Fruit fly (Drosophila melanogaster) whole organism, embryonic: Measurements from ENCODE around the gene RfC4.

ENCODE experiments used
- Atf3 ChIP-seq: fragments of 200-800 bp; sonication (Bioruptor generic); optimal IDR thresholded peaks from 3 replicates; lab custom pipeline; 2016; ENCODE audit warnings: missing biosample characterization, missing genetic modification characterization
- BEAF-32 ChIP-seq: fragments of 200-800 bp; sonication (Bioruptor generic); optimal IDR thresholded peaks from 3 replicates; lab custom pipeline; 2017; ENCODE audit warnings: missing biosample characterization, missing genetic modification characterization, mild to moderate bottlenecking, moderate library complexity, missing genetic modification reagents
- CG10147 ChIP-seq: fragments of 200-800 bp; sonication (Bioruptor generic); optimal IDR thresholded peaks from 2 replicates; lab custom pipeline; 2019; ENCODE audit warnings: missing biosample characterization, mild to moderate bottlenecking, missing genetic modification characterization, moderate library complexity
- CG10366 ChIP-seq: fragments of 200-800 bp; sonication (Bioruptor generic); IDR thresholded peaks from 2 replicates; pipeline ENCODE4 v1.3.6; 2022; ENCODE audit warnings: missing biosample characterization, missing genetic modification characterization
- CG11398 ChIP-seq: fragments of 200-800 bp; sonication (Bioruptor generic); optimal IDR thresholded peaks from 2 replicates; lab custom pipeline; 2016; ENCODE audit warnings: missing biosample characterization, missing genetic modification characterization
- CG11456 ChIP-seq: fragments of 200-800 bp; sonication (Bioruptor generic); IDR thresholded peaks from 3 replicates; pipeline ENCODE4 v1.3.6; 2022; ENCODE audit warnings: missing biosample characterization, missing genetic modification characterization
- CG12155 ChIP-seq: fragments of 200-800 bp; sonication (Bioruptor generic); optimal IDR thresholded peaks from 3 replicates; lab custom pipeline; 2016; ENCODE audit warnings: missing biosample characterization, missing genetic modification characterization
- CG17829 ChIP-seq: fragments of 200-800 bp; optimal IDR thresholded peaks from 2 replicates; lab custom pipeline; 2019; ENCODE audit warnings: missing biosample characterization, mild to moderate bottlenecking, missing genetic modification characterization, moderate library complexity
- CG2202 ChIP-seq: fragments of 200-800 bp; sonication (Bioruptor generic); optimal IDR thresholded peaks from 2 replicates; lab custom pipeline; 2018; ENCODE audit warnings: missing biosample characterization, mild to moderate bottlenecking, missing genetic modification characterization
- CG30020 ChIP-seq: fragments of 200-800 bp; optimal IDR thresholded peaks from 2 replicates; lab custom pipeline; 2019; ENCODE audit warnings: missing biosample characterization, mild to moderate bottlenecking, missing genetic modification characterization, moderate library complexity
- CG3163 ChIP-seq: fragments of 200-800 bp; sonication (Bioruptor generic); optimal IDR thresholded peaks from 3 replicates; lab custom pipeline; 2016; ENCODE audit warnings: missing biosample characterization, missing genetic modification characterization
- CG32532 ChIP-seq: fragments of 200-800 bp; sonication (Bioruptor generic); IDR thresholded peaks from 2 replicates; pipeline ENCODE4 v1.3.6; 2022; ENCODE audit warnings: missing biosample characterization, missing genetic modification characterization
- CG34422 ChIP-seq: fragments of 200-800 bp; sonication (Bioruptor generic); IDR thresholded peaks from 3 replicates; pipeline ENCODE4 v1.3.6; 2022; ENCODE audit warnings: missing biosample characterization, missing genetic modification characterization
- CG4328 ChIP-seq: fragments of 200-800 bp; sonication (Bioruptor generic); optimal IDR thresholded peaks from 3 replicates; lab custom pipeline; 2017; ENCODE audit warnings: missing biosample characterization, missing genetic modification reagents, missing genetic modification characterization
- CG4617 ChIP-seq: fragments of 200-800 bp; sonication (Bioruptor generic); optimal IDR thresholded peaks from 3 replicates; lab custom pipeline; 2016; ENCODE audit warnings: missing biosample characterization, missing genetic modification characterization, borderline replicate concordance
- CG4730 ChIP-seq: fragments of 200-800 bp; sonication (Bioruptor generic); IDR thresholded peaks from 2 replicates; pipeline ENCODE4 v1.3.6; 2022; ENCODE audit warnings: missing biosample characterization, missing genetic modification characterization
- CG7271 ChIP-seq: fragments of 200-800 bp; sonication (Bioruptor generic); optimal IDR thresholded peaks from 2 replicates; lab custom pipeline; 2018; ENCODE audit warnings: missing biosample characterization, mild to moderate bottlenecking, missing genetic modification characterization, moderate library complexity
- CG9727 ChIP-seq: fragments of 200-800 bp; sonication (Bioruptor generic); optimal IDR thresholded peaks from 3 replicates; lab custom pipeline; 2017; ENCODE audit warnings: missing biosample characterization, mild to moderate bottlenecking, missing genetic modification characterization
- CrebB ChIP-seq: fragments of 200-800 bp; sonication (Bioruptor generic); optimal IDR thresholded peaks from 3 replicates; lab custom pipeline; 2018; ENCODE audit warnings: missing biosample characterization, mild to moderate bottlenecking, missing genetic modification characterization
- Dad ChIP-seq: fragments of 200-800 bp; sonication (Bioruptor generic); optimal IDR thresholded peaks from 3 replicates; lab custom pipeline; 2016; ENCODE audit warnings: missing biosample characterization, missing genetic modification characterization
- ERR ChIP-seq: fragments of 200-800 bp; sonication (Bioruptor generic); optimal IDR thresholded peaks from 2 replicates; lab custom pipeline; 2016; ENCODE audit warnings: missing biosample characterization, missing genetic modification characterization
- HHEX ChIP-seq: fragments of 200-800 bp; sonication (Bioruptor generic); optimal IDR thresholded peaks from 3 replicates; lab custom pipeline; 2017; ENCODE audit warnings: missing biosample characterization, mild to moderate bottlenecking, missing genetic modification characterization, missing genetic modification reagents
- HLH4C ChIP-seq: fragments of 200-800 bp; sonication (Bioruptor generic); IDR thresholded peaks from 3 replicates; pipeline ENCODE4 v1.3.6; 2022; ENCODE audit warnings: missing biosample characterization, missing genetic modification characterization; ENCODE audit not compliant: partially characterized antibody
- HmgZ ChIP-seq: fragments of 200-800 bp; sonication (Bioruptor generic); optimal IDR thresholded peaks from 2 replicates; lab custom pipeline; 2018; ENCODE audit warnings: missing biosample characterization, mild to moderate bottlenecking, missing genetic modification characterization
- Hr51 ChIP-seq, 2 experiments: fragments of 200-800 bp; sonication (Bioruptor generic); optimal IDR thresholded peaks; 2 replicates in 1 of 2; 3 replicates in 1 of 2; lab custom pipeline; 2016 to 2018; ENCODE audit warnings: missing biosample characterization in 2 of 2, missing genetic modification characterization in 2 of 2, mild to moderate bottlenecking in 1 of 2, moderate library complexity in 1 of 2
- Jarid2 ChIP-seq: fragments of 200-800 bp; sonication (Bioruptor generic); optimal IDR thresholded peaks from 3 replicates; lab custom pipeline; 2017; ENCODE audit warnings: mild to moderate bottlenecking, missing biosample characterization, missing genetic modification reagents, missing genetic modification characterization
- Lim3 ChIP-seq: fragments of 200-800 bp; sonication (Bioruptor generic); IDR thresholded peaks from 2 replicates; pipeline ENCODE4 v1.3.6; 2022; ENCODE audit warnings: missing biosample characterization, missing genetic modification characterization
- MTF-1 ChIP-seq: fragments of 200-800 bp; sonication (Bioruptor generic); optimal IDR thresholded peaks from 2 replicates; lab custom pipeline; 2018; ENCODE audit warnings: missing biosample characterization, mild to moderate bottlenecking, missing genetic modification characterization, borderline replicate concordance
- NK7.1 ChIP-seq: fragments of 200-800 bp; sonication (Bioruptor generic); optimal IDR thresholded peaks from 3 replicates; lab custom pipeline; 2016; ENCODE audit warnings: missing biosample characterization, missing genetic modification characterization
- YL-1 ChIP-seq: fragments of 200-800 bp; sonication (Bioruptor generic); optimal IDR thresholded peaks from 3 replicates; lab custom pipeline; 2017; ENCODE audit warnings: missing biosample characterization, mild to moderate bottlenecking, missing genetic modification characterization
- amos ChIP-seq: fragments of 200-800 bp; sonication (Bioruptor generic); IDR thresholded peaks from 2 replicates; pipeline ENCODE4 v1.3.6; 2022; ENCODE audit warnings: missing biosample characterization, missing genetic modification characterization; ENCODE audit not compliant: partially characterized antibody
- caup ChIP-seq: fragments of 200-800 bp; sonication (Bioruptor generic); optimal IDR thresholded peaks from 3 replicates; lab custom pipeline; 2017; ENCODE audit warnings: missing biosample characterization, mild to moderate bottlenecking, missing genetic modification characterization, moderate library complexity; ENCODE audit not compliant: severe bottlenecking
- chinmo ChIP-seq: fragments of 200-800 bp; sonication (Bioruptor generic); IDR thresholded peaks from 4 replicates; pipeline ENCODE4 v1.3.6; 2022; ENCODE audit warnings: missing biosample characterization, missing genetic modification characterization; ENCODE audit not compliant: partially characterized antibody
- da ChIP-seq: fragments of 200-800 bp; sonication (Bioruptor generic); optimal IDR thresholded peaks from 2 replicates; lab custom pipeline; 2016; ENCODE audit warnings: missing biosample characterization, missing genetic modification characterization
- emc ChIP-seq: fragments of 200-800 bp; sonication (Bioruptor generic); optimal IDR thresholded peaks from 2 replicates; lab custom pipeline; 2016; ENCODE audit warnings: missing biosample characterization, missing genetic modification characterization
- ftz-f1 ChIP-seq: fragments of 200-800 bp; sonication (Bioruptor generic); optimal IDR thresholded peaks from 2 replicates; lab custom pipeline; 2016; ENCODE audit warnings: missing biosample characterization, missing genetic modification characterization
- gro ChIP-seq: fragments of 200-800 bp; sonication (Bioruptor generic); optimal IDR thresholded peaks from 2 replicates; lab custom pipeline; 2016; ENCODE audit warnings: missing biosample characterization, missing genetic modification characterization
- ham ChIP-seq: fragments of 200-800 bp; sonication (Bioruptor generic); IDR thresholded peaks from 2 replicates; pipeline ENCODE4 v1.3.6; 2022; ENCODE audit warnings: missing biosample characterization, missing genetic modification characterization
- knrl ChIP-seq: fragments of 200-800 bp; sonication (Bioruptor generic); IDR thresholded peaks from 3 replicates; pipeline ENCODE4 v1.3.6; 2022; ENCODE audit warnings: missing biosample characterization, missing genetic modification characterization; ENCODE audit not compliant: partially characterized antibody
- lilli ChIP-seq: fragments of 200-800 bp; sonication (Bioruptor generic); optimal IDR thresholded peaks from 3 replicates; lab custom pipeline; 2016; ENCODE audit warnings: missing biosample characterization, missing genetic modification characterization
- lov ChIP-seq, 2 experiments: fragments of 200-800 bp in 1 of 2; fragments of >200 bp in 1 of 2; sonication (Bioruptor generic) in 1 of 2; IDR thresholded peaks in 1 of 2; optimal IDR thresholded peaks in 1 of 2; 2 replicates in 1 of 2; 3 replicates in 1 of 2; pipeline versions ENCODE4 v1.3.6 to Lab custom; 2017 to 2022; ENCODE audit warnings: missing biosample characterization in 1 of 2, missing genetic modification characterization in 1 of 2
- pros ChIP-seq: fragments of 200-800 bp; sonication (Bioruptor generic); optimal IDR thresholded peaks from 3 replicates; lab custom pipeline; 2019; ENCODE audit warnings: missing biosample characterization, mild to moderate bottlenecking, missing genetic modification characterization, moderate library complexity
- scrt ChIP-seq: fragments of 200-800 bp; sonication (Bioruptor generic); optimal IDR thresholded peaks from 2 replicates; lab custom pipeline; 2018; ENCODE audit warnings: missing biosample characterization, mild to moderate bottlenecking, missing genetic modification characterization, moderate library complexity
- tll ChIP-seq, 2 experiments: fragments of 200-800 bp in 1 of 2; fragments of >200 bp in 1 of 2; sonication (Bioruptor generic) in 1 of 2; optimal IDR thresholded peaks; 2 replicates each; lab custom pipeline; 2017 to 2019; ENCODE audit warnings: missing biosample characterization in 2 of 2, missing genetic modification characterization in 2 of 2, mild to moderate bottlenecking in 1 of 2, moderate library complexity in 1 of 2
- twi ChIP-seq: fragments of 200-800 bp; optimal IDR thresholded peaks from 2 replicates; lab custom pipeline; 2019; ENCODE audit warnings: missing biosample characterization, mild to moderate bottlenecking, missing genetic modification characterization, moderate library complexity
- tx ChIP-seq: fragments of 200-800 bp; sonication (Bioruptor generic); optimal IDR thresholded peaks from 2 replicates; lab custom pipeline; 2016; ENCODE audit warnings: missing biosample characterization, missing genetic modification characterization
- vvl ChIP-seq: fragments of 200-800 bp; sonication (Bioruptor generic); IDR thresholded peaks from 2 replicates; pipeline ENCODE4 v1.3.6; 2022; ENCODE audit warnings: missing biosample characterization, missing genetic modification characterization

The RfC4 gene

dm6 chr3L:4138804-4139521 is 3.1 kb upstream of the RfC4 start, which contains the start of the genes Rop and Ras64B (continued):
- TF ChIP-seq gro (GFP tag; lab: Kevin White, UChicago) (peak; percentile 53), CG4730 (GFP tag; lab: Robert Waterston, UW) (no peak), ham (GFP tag; lab: Robert Waterston, UW) (no peak), da (GFP tag; lab: Kevin White, UChicago) (peak; percentile 14), Jarid2 (peak; percentile 62), CrebB (tag; lab: Kevin White, UChicago) (peak; percentile 15), tx (GFP tag; lab: Kevin White, UChicago) (no peak), emc (GFP tag; lab: Kevin White, UChicago) (no peak), Hr51 (GFP tag; optimal IDR thresholded peaks at IDR 0.05; lab: Kevin White, UChicago) (peak in 1 of 2 experiments; percentile 39), CG11456 (no peak), chinmo (GFP tag; lab: Robert Waterston, UW) (0 out of 4 replicates have a peak, but pooled peaks have one; percentile 63), CG3163 (GFP tag; lab: Kevin White, UChicago) (peak; percentile 46), CG4617 (GFP tag; lab: Kevin White, UChicago) (peak; percentile 99), CG10366 (GFP tag; lab: Robert Waterston, UW) (no peak), CG12155 (GFP tag; lab: Kevin White, UChicago) (peak; percentile 12), CG2202 (peak; percentile 12), Atf3 (GFP tag; lab: Kevin White, UChicago) (peak; percentile 32), CG17829 (tag; lab: Kevin White, UChicago) (peak; percentile 56), tll (GFP tag; optimal IDR thresholded peaks at IDR 0.05; lab: Kevin White, UChicago) (peak in 1 of 2 experiments; percentile 56), ERR (GFP tag; lab: Kevin White, UChicago) (peak; percentile 22), YL-1 (peak; percentile 99), CG10147 (GFP tag; lab: Kevin White, UChicago) (peak; percentile 33), CG11398 (peak; percentile 14), NK7.1 (GFP tag; lab: Kevin White, UChicago) (peak; percentile 20), HLH4C (GFP tag; lab: Robert Waterston, UW) (peak; percentile 68), CG30020 (tag; lab: Kevin White, UChicago) (peak; percentile 27), CG4328 (GFP tag; lab: Kevin White, UChicago) (no peak), Lim3 (GFP tag; lab: Robert Waterston, UW) (no peak), CG7271 (tag; lab: Kevin White, UChicago) (peak; percentile 1), scrt (GFP tag; lab: Kevin White, UChicago) (peak; percentile 67), CG34422 (GFP tag; lab: Robert Waterston, UW) (peak; percentile 57; the same call in 2 of the 3 replicates), HmgZ (tag; lab: Kevin White, UChicago) (peak; percentile 89), lilli (GFP tag; lab: Kevin White, UChicago) (peak; percentile 46), lov (optimal IDR thresholded peaks at IDR 0.05; lab: Kevin White, UChicago) (no peak), lov (GFP tag; IDR thresholded peaks at IDR 0.05; lab: Robert Waterston, UW) (no peak), CG32532 (GFP tag; lab: Robert Waterston, UW) (peak; percentile 41; the same call in 1 of the 2 replicates), CG9727 (GFP tag; lab: Kevin White, UChicago) (peak; percentile 20), caup (GFP tag; lab: Kevin White, UChicago) (peak; percentile 40), amos (GFP tag; lab: Robert Waterston, UW) (peak; percentile 94), pros (GFP tag; lab: Kevin White, UChicago) (no peak), Dad (GFP tag; lab: Kevin White, UChicago) (peak; percentile 47), BEAF-32 (GFP tag; lab: Kevin White, UChicago) (peak; percentile 98), twi (tag; lab: Kevin White, UChicago) (peak; percentile 0), knrl (GFP tag; lab: Robert Waterston, UW) (peak; percentile 82), HHEX (GFP tag; lab: Kevin White, UChicago) (peak; percentile 38), MTF-1 (GFP tag; lab: Kevin White, UChicago) (peak; percentile 82), ftz-f1 (GFP tag; lab: Kevin White, UChicago) (peak; percentile 96), vvl (GFP tag; lab: Robert Waterston, UW) (peak; percentile 30; the same call in 1 of the 2 replicates)
